Fruit fly (Drosophila melanogaster): ENCODE data around the gene RpL17.
A peak's percentile ranks its signal among the peaks of the same experiment; 100 is the strongest.

The RpL17 gene

dm6 chrX:6699255-6699885, 44.7 kb downstream of the RpL17 start, which contains the start of gene CG14441 (continued):
- TF ChIP-seq slbo (GFP tag; IDR thresholded peaks at IDR 0.05) (no peak; the same call in 1 of the 2 replicates), Dp (GFP tag; optimal IDR thresholded peaks at IDR 0.05) (no peak), MTF-1 (GFP tag; optimal IDR thresholded peaks at IDR 0.05; ENCODE audit: borderline replicate concordance) (peak; percentile 41), CG10462 (GFP tag; optimal IDR thresholded peaks at IDR 0.05) (no peak), CG11085 (GFP tag; IDR thresholded peaks at IDR 0.05) (no peak), CG4730 (GFP tag; IDR thresholded peaks at IDR 0.05) (no peak), MBD-R2 (GFP tag; IDR thresholded peaks at IDR 0.05) (no peak), schlank (tag; optimal IDR thresholded peaks at IDR 0.05) (peak; percentile 21), CG17802 (tag; optimal IDR thresholded peaks at IDR 0.05) (no peak), crol (GFP tag; IDR thresholded peaks at IDR 0.05) (peak; percentile 78), tx (GFP tag; optimal IDR thresholded peaks at IDR 0.05) (no peak), eve (GFP tag; optimal IDR thresholded peaks at IDR 0.05) (no peak), CG9817 (tag; optimal IDR thresholded peaks at IDR 0.05) (no peak), tap (tag; optimal IDR thresholded peaks at IDR 0.05) (no peak), CG12299 (tag; optimal IDR thresholded peaks at IDR 0.05) (peak; percentile 67), psq (GFP tag; optimal IDR thresholded peaks at IDR 0.05) (no peak), CG2199 (GFP tag; IDR thresholded peaks at IDR 0.05) (0 out of 3 replicates have a peak, but pooled peaks have one; percentile 20), D19A (tag; optimal IDR thresholded peaks at IDR 0.05) (peak; percentile 34), yki (optimal IDR thresholded peaks at IDR 0.05) (no peak), toy (GFP tag; IDR thresholded peaks at IDR 0.05) (0 out of 2 replicates have a peak, but pooled peaks have one; percentile 27), Scr (GFP tag; IDR thresholded peaks at IDR 0.05; ENCODE audit: partially characterized antibody) (peak; percentile 99), CG9797 (GFP tag; optimal IDR thresholded peaks at IDR 0.05) (no peak), Ets97D (GFP tag; optimal IDR thresholded peaks at IDR 0.05) (peak; percentile 6), Hmx (GFP tag; optimal IDR thresholded peaks at IDR 0.05) (no peak), CG17186 (GFP tag; optimal IDR thresholded peaks at IDR 0.05) (no peak), pita (GFP tag; optimal IDR thresholded peaks at IDR 0.05) (no peak), CG15514 (GFP tag; optimal IDR thresholded peaks at IDR 0.05) (peak; percentile 48), fd96Cb (tag; optimal IDR thresholded peaks at IDR 0.05) (no peak), twi (tag; optimal IDR thresholded peaks at IDR 0.05) (peak; percentile 37), trh (GFP tag; optimal IDR thresholded peaks at IDR 0.05) (no peak), Sry-β (GFP tag; optimal IDR thresholded peaks at IDR 0.05) (peak; percentile 96), E2f2 (GFP tag; IDR thresholded peaks at IDR 0.05) (peak; percentile 30; the same call in 1 of the 2 replicates), scrt (GFP tag; optimal IDR thresholded peaks at IDR 0.05) (peak; percentile 67), Ssrp (tag; optimal IDR thresholded peaks at IDR 0.05) (no peak), sisA (GFP tag; IDR thresholded peaks at IDR 0.05) (no peak), so (GFP tag; IDR thresholded peaks at IDR 0.05) (peak; percentile 57; the same call in 1 of the 3 replicates), CG8944 (GFP tag; optimal IDR thresholded peaks at IDR 0.05) (no peak), CG18599 (GFP tag; optimal IDR thresholded peaks at IDR 0.05) (peak; percentile 79), H2.0 (GFP tag; IDR thresholded peaks at IDR 0.05) (no peak), NC2β (GFP tag; optimal IDR thresholded peaks at IDR 0.05) (no peak), crc (GFP tag; optimal IDR thresholded peaks at IDR 0.05) (no peak), phol (tag; optimal IDR thresholded peaks at IDR 0.05) (peak; percentile 62), CG6765 (GFP tag; optimal IDR thresholded peaks at IDR 0.05) (no peak), bcd (GFP tag; optimal IDR thresholded peaks at IDR 0.05) (peak; percentile 30), Atf6 (GFP tag; IDR thresholded peaks at IDR 0.05) (peak; percentile 46; the same call in 1 of the 2 replicates), h (optimal IDR thresholded peaks at IDR 0.05) (no peak), CG12391 (tag; optimal IDR thresholded peaks at IDR 0.05) (peak; percentile 46), CG3838 (GFP tag; optimal IDR thresholded peaks at IDR 0.05) (no peak), CG3726 (GFP tag; IDR thresholded peaks at IDR 0.05) (no peak), CG7786 (GFP tag; optimal IDR thresholded peaks at IDR 0.05) (peak; percentile 30), shn (GFP tag; optimal IDR thresholded peaks at IDR 0.05) (peak; percentile 18)

All from whole organism, embryonic.